Worm (Caenorhabditis elegans) whole organism, L2 larva: ENCODE data around the gene gcy-20.

Experiments
- R02D3.7 ChIP-seq: fragments of 150-350 bp; optimal IDR thresholded peaks from 2 replicates; lab custom pipeline; 2014; ENCODE audit warnings: missing biosample characterization, missing genetic modification characterization
- alr-1 ChIP-seq: fragments of 150-350 bp; optimal IDR thresholded peaks from 2 replicates; lab custom pipeline; 2014; ENCODE audit warnings: missing biosample characterization, missing genetic modification characterization
- aly-2 ChIP-seq: fragments of 150-350 bp; optimal IDR thresholded peaks from 2 replicates; lab custom pipeline; 2014; ENCODE audit warnings: missing biosample characterization, missing genetic modification characterization
- ama-1 ChIP-seq: fragments of 150-350 bp; optimal IDR thresholded peaks from 2 replicates; lab custom pipeline; 2018; ENCODE audit warnings: inconsistent platforms

DNA sequence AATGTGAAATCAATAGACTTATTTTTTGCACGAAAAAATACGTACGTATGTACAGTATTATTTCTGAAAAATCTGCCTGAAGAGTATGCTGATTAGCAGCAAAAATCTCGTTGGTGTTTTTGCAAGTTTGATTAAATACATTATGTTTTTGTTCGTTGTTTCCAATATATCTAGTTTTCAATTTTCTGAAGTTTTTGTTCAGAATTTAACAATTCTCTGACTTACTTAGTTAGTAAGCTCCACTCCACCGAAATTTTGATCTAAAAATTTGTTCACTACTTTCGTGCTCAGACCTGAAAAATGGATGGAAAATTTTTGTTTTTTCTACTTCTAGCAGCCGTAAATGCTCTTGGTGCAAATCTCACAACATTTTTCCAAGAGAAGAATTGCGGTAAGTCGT is 48.7 kb downstream of the gcy-20 start, which contains the start of gene irld-26:
- TF ChIP-seq aly-2 (no peak), ama-1 (lab: Kevin White, UChicago) (no peak), R02D3.7 (tag; lab: Kevin White, UChicago) (no peak), alr-1 (tag; lab: Kevin White, UChicago) (no peak)
